Worm (Caenorhabditis elegans): Measurements from ENCODE around the gene clec-33.
A peak's percentile ranks its signal among the peaks of the same experiment; 100 is the strongest.

clec-33 gene

DNA sequence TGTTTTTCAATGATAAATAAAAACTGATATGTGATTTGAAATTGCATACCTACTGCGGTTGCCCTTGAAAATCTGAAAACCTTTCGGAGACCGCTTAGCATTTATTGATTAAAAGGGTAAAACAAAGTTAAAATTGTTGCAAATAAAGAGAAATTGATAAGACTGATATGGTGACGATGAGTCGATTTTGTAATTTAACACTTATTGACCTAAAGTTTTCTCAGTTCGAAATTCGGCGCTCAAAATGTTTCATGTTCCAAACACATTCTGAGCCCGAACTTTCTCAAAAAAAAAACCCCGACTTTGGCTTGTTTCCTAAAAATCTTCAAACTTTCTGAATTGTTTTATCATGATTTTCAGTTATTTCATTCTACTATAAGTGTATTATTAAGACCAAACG, 28.7 kb downstream of the clec-33 start, which contains the start of gene clec-40:
clec-40 (minus strand) TSS at position 101 of the 400 bp plus-strand sequence.
- TF ChIP-seq elt-3 (tag; optimal IDR thresholded peaks at IDR 0.05), result no peak
- no peak for TF ChIP-seq lin-14 (GFP tag; optimal IDR thresholded peaks at IDR 0.05)
- TF ChIP-seq isw-1 (GFP tag; IDR thresholded peaks at IDR 0.05), result no peak
- no peak for TF ChIP-seq efl-1 (optimal IDR thresholded peaks at IDR 0.05)
- no peak for TF ChIP-seq efl-1 (GFP tag; optimal IDR thresholded peaks at IDR 0.05 in 1 of 2)
- TF ChIP-seq nhr-20 (tag; optimal IDR thresholded peaks at IDR 0.05), result no peak
- no peak for TF ChIP-seq unc-130 (tag; optimal IDR thresholded peaks at IDR 0.05)
- no peak for TF ChIP-seq vab-15 (tag; optimal IDR thresholded peaks at IDR 0.05)
- no peak for TF ChIP-seq nhr-90 (tag; optimal IDR thresholded peaks at IDR 0.05; ENCODE audit: poor library complexity)
- TF ChIP-seq mab-9 (GFP tag; IDR thresholded peaks at IDR 0.05), result no peak
- no peak for TF ChIP-seq lin-39 (tag; optimal IDR thresholded peaks at IDR 0.05)
- TF ChIP-seq irx-1 (tag; optimal IDR thresholded peaks at IDR 0.05), result no peak
- TF ChIP-seq snpc-4 (tag; optimal IDR thresholded peaks at IDR 0.05), result no peak
- TF ChIP-seq lin-35 (GFP tag; optimal IDR thresholded peaks at IDR 0.05), result no peak
- no peak for TF ChIP-seq dpl-1 (GFP tag; optimal IDR thresholded peaks at IDR 0.05)
- TF ChIP-seq lsy-2 (tag; optimal IDR thresholded peaks at IDR 0.05), result no peak
- no peak for TF ChIP-seq ceh-88 (GFP tag; IDR thresholded peaks at IDR 0.05)
- no peak for TF ChIP-seq C16A3.4 (tag; optimal IDR thresholded peaks at IDR 0.05)
- no peak for TF ChIP-seq blmp-1 (tag; optimal IDR thresholded peaks at IDR 0.05)
- TF ChIP-seq pax-3 (tag; optimal IDR thresholded peaks at IDR 0.05), result no peak

ce11 chrV:16840283-16840682, 29.4 kb downstream of the clec-33 start:
- no peak for TF ChIP-seq xbp-1 (tag; optimal IDR thresholded peaks at IDR 0.05)
- peak; percentile 8 for TF ChIP-seq jun-1 (tag; optimal IDR thresholded peaks at IDR 0.05)
- no peak for TF ChIP-seq rnt-1 (tag; optimal IDR thresholded peaks at IDR 0.05)
- TF ChIP-seq lin-35 (GFP tag; optimal IDR thresholded peaks at IDR 0.05), result peak in 1 of 2 experiments; percentile 14
- TF ChIP-seq nhr-77 (tag; optimal IDR thresholded peaks at IDR 0.05), result no peak
- TF ChIP-seq unc-130 (tag; optimal IDR thresholded peaks at IDR 0.05), result no peak
- peak; percentile 91 for TF ChIP-seq elt-2 (tag; optimal IDR thresholded peaks at IDR 0.05)
- TF ChIP-seq irx-1 (tag; optimal IDR thresholded peaks at IDR 0.05), result no peak
- TF ChIP-seq grh-1 (GFP tag; IDR thresholded peaks at IDR 0.05), result no peak

DNA sequence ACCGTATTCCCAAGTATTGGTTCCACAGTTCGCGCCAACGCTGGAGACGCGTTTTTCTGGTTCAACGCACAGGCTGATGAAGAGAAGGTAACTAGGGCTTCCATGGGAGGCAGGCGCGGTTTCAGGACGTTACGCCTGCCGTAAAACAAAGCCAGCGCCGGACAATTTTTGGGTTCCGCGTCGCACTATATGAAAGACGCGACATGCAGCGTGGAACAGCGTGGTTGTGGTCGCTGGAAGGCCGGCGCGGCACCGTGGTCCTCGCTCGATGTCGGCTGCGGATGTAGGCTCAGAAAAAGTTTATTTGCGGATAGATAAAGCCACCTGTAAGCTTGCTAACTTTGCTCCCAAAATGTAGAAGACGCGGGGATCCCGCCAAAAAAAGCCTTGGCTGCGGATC, 31.2 kb downstream of the clec-33 start:
- no peak for TF ChIP-seq nhr-28 (tag; optimal IDR thresholded peaks at IDR 0.05)

DNA sequence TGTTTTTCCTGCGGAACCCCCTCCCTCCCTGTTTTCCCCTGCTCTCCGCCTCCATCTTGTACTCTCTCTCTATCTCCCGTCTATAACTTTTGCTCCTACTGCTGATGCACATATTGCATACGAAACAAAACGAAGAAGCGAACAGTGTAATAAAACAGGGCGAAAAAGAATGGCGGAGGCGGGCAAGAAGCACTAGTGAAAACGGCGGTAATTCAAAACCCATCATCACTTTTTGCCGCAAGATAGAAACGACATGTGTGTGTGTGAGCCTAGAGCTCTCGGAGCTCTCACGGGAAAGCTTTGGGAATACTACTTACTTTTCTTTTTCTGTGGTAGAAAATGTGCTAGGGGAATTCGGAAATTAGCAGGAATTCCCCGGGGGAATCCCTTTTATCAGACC, 33.5 kb downstream of the clec-33 start:
- TF ChIP-seq F16B12.6 (tag; optimal IDR thresholded peaks at IDR 0.05) (no peak), egl-13 (tag; optimal IDR thresholded peaks at IDR 0.05) (no peak), sptf-1 (tag; optimal IDR thresholded peaks at IDR 0.05) (no peak), nhr-85 (tag) (no peak), tlp-1 (tag; optimal IDR thresholded peaks at IDR 0.05) (no peak), skn-1 (tag; optimal IDR thresholded peaks at IDR 0.05) (no peak), grh-1 (GFP tag; IDR thresholded peaks at IDR 0.05) (no peak), pax-3 (tag; optimal IDR thresholded peaks at IDR 0.05) (no peak), tbx-2 (tag; optimal IDR thresholded peaks at IDR 0.05) (no peak), elt-2 (tag; optimal IDR thresholded peaks at IDR 0.05) (no peak), ceh-90 (tag; optimal IDR thresholded peaks at IDR 0.05) (no peak), nhr-19 (GFP tag; conservative IDR thresholded peaks at IDR 0.05) (no peak), nhr-237 (tag; optimal IDR thresholded peaks at IDR 0.05) (no peak), nhr-28 (tag; optimal IDR thresholded peaks at IDR 0.05) (no peak)

DNA sequence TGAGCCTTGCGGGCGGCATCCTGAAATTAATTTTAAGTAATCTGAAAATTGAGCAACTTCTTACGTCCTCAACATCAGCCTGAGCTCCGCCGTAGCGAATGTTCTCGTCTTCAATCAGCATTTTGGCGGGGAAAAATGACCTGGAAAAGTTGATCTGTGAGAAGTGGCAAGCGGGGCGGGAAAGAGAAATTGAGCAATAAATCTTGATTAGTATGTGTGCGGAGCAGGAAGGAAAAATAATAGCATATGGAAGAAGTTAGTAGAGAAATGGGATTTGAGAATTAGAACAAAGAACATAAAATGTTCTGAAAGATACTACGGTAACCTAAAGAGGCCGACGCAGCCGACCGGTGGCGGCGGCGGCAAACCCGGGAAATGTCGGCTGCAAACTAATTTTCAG, 34.7 kb downstream of the clec-33 start, which contains the start of gene tni-3:
tni-3 (minus strand) TSS at position 140 of the 400 bp plus-strand sequence.
- TF ChIP-seq fkh-4 (tag; optimal IDR thresholded peaks at IDR 0.05; ENCODE audit: borderline replicate concordance), result peak; percentile 59
- TF ChIP-seq dsc-1 (tag; optimal IDR thresholded peaks at IDR 0.05), result peak; percentile 87
- TF ChIP-seq hlh-4 (tag; optimal IDR thresholded peaks at IDR 0.05), result no peak
